Worm (Caenorhabditis elegans) whole organism, late embryonic: ENCODE measurements around the gene srw-71.

Experiments used
- T23F11.4 ChIP-seq: fragments of 200-800 bp; sonication (Bioruptor generic); optimal IDR thresholded peaks from 2 replicates; lab custom pipeline; 2018; ENCODE audit warnings: mild to moderate bottlenecking, missing genetic modification characterization, missing compliant biosample characterization
- ama-1 ChIP-seq: fragments of 150-350 bp; optimal IDR thresholded peaks from 2 replicates; lab custom pipeline; 2014
- ceh-14 ChIP-seq: sonication (generic microtip); optimal IDR thresholded peaks from 2 replicates; lab custom pipeline; 2016; ENCODE audit warnings: missing genotype, missing genetic modification characterization, missing compliant biosample characterization
- ceh-19 ChIP-seq: fragments of 200-800 bp; sonication (Bioruptor generic); optimal IDR thresholded peaks from 2 replicates; lab custom pipeline; 2018; ENCODE audit warnings: mild to moderate bottlenecking, missing genetic modification characterization, missing compliant biosample characterization
- ceh-2 ChIP-seq: sonication (generic microtip); optimal IDR thresholded peaks from 2 replicates; lab custom pipeline; 2016; ENCODE audit warnings: missing genotype, missing genetic modification characterization, missing compliant biosample characterization
- ceh-22 ChIP-seq: sonication (generic microtip); optimal IDR thresholded peaks from 2 replicates; lab custom pipeline; 2017; ENCODE audit warnings: missing biosample characterization, missing genetic modification characterization
- ceh-34 ChIP-seq: sonication (generic microtip); optimal IDR thresholded peaks from 2 replicates; lab custom pipeline; 2016; ENCODE audit warnings: mild to moderate bottlenecking, missing genetic modification characterization, missing compliant biosample characterization
- ceh-45 ChIP-seq: fragments of 200-800 bp; sonication (Bioruptor generic); IDR thresholded peaks from 2 replicates; pipeline ENCODE4 v1.3.6; 2022; ENCODE audit warnings: missing genetic modification reagents, missing genetic modification characterization, missing compliant biosample characterization
- ceh-6 ChIP-seq: fragments of 200-800 bp; sonication (Bioruptor generic); optimal IDR thresholded peaks from 2 replicates; lab custom pipeline; 2018; ENCODE audit warnings: mild to moderate bottlenecking, missing genetic modification characterization, missing compliant biosample characterization
- che-1 ChIP-seq: sonication (generic microtip); optimal IDR thresholded peaks from 2 replicates; lab custom pipeline; 2016; ENCODE audit warnings: mild to moderate bottlenecking, missing genetic modification characterization, missing compliant biosample characterization
- dve-1 ChIP-seq: sonication (generic microtip); optimal IDR thresholded peaks from 2 replicates; lab custom pipeline; 2017; ENCODE audit warnings: antibody characterized with exemption, mild to moderate bottlenecking, missing genetic modification characterization, missing compliant biosample characterization
- eyg-1 ChIP-seq: sonication (generic microtip); optimal IDR thresholded peaks from 2 replicates; lab custom pipeline; 2016; ENCODE audit warnings: missing genotype, missing genetic modification characterization, missing compliant biosample characterization
- gmeb-2 ChIP-seq: sonication (generic microtip); optimal IDR thresholded peaks from 2 replicates; lab custom pipeline; 2016; ENCODE audit warnings: missing genetic modification characterization, inconsistent platforms, missing compliant biosample characterization
- hlh-30 ChIP-seq: sonication (generic microtip); optimal IDR thresholded peaks from 2 replicates; lab custom pipeline; 2017; ENCODE audit warnings: antibody characterized with exemption, missing genetic modification characterization, missing compliant biosample characterization; ENCODE audit not compliant: insufficient read depth
- lim-6 ChIP-seq: sonication (generic microtip); optimal IDR thresholded peaks from 2 replicates; lab custom pipeline; 2016; ENCODE audit warnings: missing genetic modification characterization, missing compliant biosample characterization
- lin-11 ChIP-seq: fragments of 200-800 bp; sonication (Bioruptor generic); optimal IDR thresholded peaks from 2 replicates; lab custom pipeline; 2018; ENCODE audit warnings: mild to moderate bottlenecking, missing genetic modification characterization, missing compliant biosample characterization
- mec-3 ChIP-seq: sonication (generic microtip); optimal IDR thresholded peaks from 2 replicates; lab custom pipeline; 2016; ENCODE audit warnings: borderline replicate concordance, missing genetic modification characterization, missing compliant biosample characterization
- nfya-1 ChIP-seq: sonication (generic microtip); optimal IDR thresholded peaks from 2 replicates; lab custom pipeline; 2017; ENCODE audit warnings: missing genetic modification characterization, mild to moderate bottlenecking, missing compliant biosample characterization, antibody characterized with exemption, moderate library complexity
- nhr-11 ChIP-seq: fragments of 150-350 bp; optimal IDR thresholded peaks from 2 replicates; lab custom pipeline; 2014; ENCODE audit warnings: missing biosample characterization, missing genetic modification characterization
- nhr-232 ChIP-seq: sonication (generic microtip); optimal IDR thresholded peaks from 2 replicates; lab custom pipeline; 2016; ENCODE audit warnings: missing genetic modification characterization, missing compliant biosample characterization
- npax-4 ChIP-seq: sonication (generic microtip); optimal IDR thresholded peaks from 2 replicates; lab custom pipeline; 2016; ENCODE audit warnings: missing genetic modification characterization, missing compliant biosample characterization
- pat-9 ChIP-seq: fragments of 200-800 bp; sonication (Bioruptor generic); optimal IDR thresholded peaks from 2 replicates; lab custom pipeline; 2018; ENCODE audit warnings: mild to moderate bottlenecking, missing genetic modification characterization, moderate library complexity, missing compliant biosample characterization
- pax-1 ChIP-seq: fragments of 150-350 bp; optimal IDR thresholded peaks from 2 replicates; lab custom pipeline; 2014; ENCODE audit warnings: missing biosample characterization, missing genetic modification characterization
- pha-2 ChIP-seq: sonication (generic microtip); optimal IDR thresholded peaks from 2 replicates; lab custom pipeline; 2017; ENCODE audit warnings: mild to moderate bottlenecking, missing genetic modification characterization, missing compliant biosample characterization
- pha-4 ChIP-seq: fragments of 150-350 bp; optimal IDR thresholded peaks from 2 replicates; lab custom pipeline; 2018; ENCODE audit warnings: missing biosample characterization, missing genetic modification reagents, missing genetic modification characterization
- rnt-1 ChIP-seq: sonication (generic microtip); optimal IDR thresholded peaks from 2 replicates; lab custom pipeline; 2016; ENCODE audit warnings: missing genetic modification characterization, missing compliant biosample characterization
- sdc-2 ChIP-seq: sonication (generic microtip); optimal IDR thresholded peaks from 2 replicates; lab custom pipeline; 2016; ENCODE audit warnings: missing genotype, missing genetic modification characterization, missing compliant biosample characterization
- sox-2 ChIP-seq: fragments of 200-800 bp; sonication (Bioruptor generic); IDR thresholded peaks from 2 replicates; pipeline ENCODE4 v1.3.6; 2022; ENCODE audit warnings: missing genetic modification reagents, missing genetic modification characterization, missing compliant biosample characterization
- sox-4 ChIP-seq: sonication (generic microtip); optimal IDR thresholded peaks from 2 replicates; lab custom pipeline; 2017; ENCODE audit warnings: mild to moderate bottlenecking, missing genetic modification characterization, inconsistent platforms, missing compliant biosample characterization
- syd-9 ChIP-seq: sonication (generic microtip); optimal IDR thresholded peaks from 2 replicates; lab custom pipeline; 2016; ENCODE audit warnings: mild to moderate bottlenecking, missing genetic modification characterization, moderate library complexity, missing compliant biosample characterization
- ttx-3 ChIP-seq: sonication (generic microtip); optimal IDR thresholded peaks from 2 replicates; lab custom pipeline; 2016; ENCODE audit warnings: missing genetic modification reagents, missing genetic modification characterization, missing compliant biosample characterization
- unc-3 ChIP-seq, 2 experiments: fragments of 200-800 bp in 1 of 2; sonication (Bioruptor generic) in 1 of 2; sonication (generic microtip) in 1 of 2; conservative IDR thresholded peaks in 1 of 2; optimal IDR thresholded peaks in 1 of 2; 2 replicates each; pipeline versions ENCODE4 v1.3.6 to Lab custom; 2016 to 2022; ENCODE audit warnings: missing compliant biosample characterization in 2 of 2, missing genetic modification characterization in 2 of 2, missing genetic modification reagents in 1 of 2
- unc-55 ChIP-seq: sonication (generic microtip); optimal IDR thresholded peaks from 2 replicates; lab custom pipeline; 2017; ENCODE audit warnings: missing biosample characterization, missing genetic modification reagents, missing genetic modification characterization
- ztf-16 ChIP-seq: sonication (generic microtip); optimal IDR thresholded peaks from 2 replicates; lab custom pipeline; 2017; ENCODE audit warnings: missing genetic modification characterization, missing compliant biosample characterization

Gene srw-71

DNA sequence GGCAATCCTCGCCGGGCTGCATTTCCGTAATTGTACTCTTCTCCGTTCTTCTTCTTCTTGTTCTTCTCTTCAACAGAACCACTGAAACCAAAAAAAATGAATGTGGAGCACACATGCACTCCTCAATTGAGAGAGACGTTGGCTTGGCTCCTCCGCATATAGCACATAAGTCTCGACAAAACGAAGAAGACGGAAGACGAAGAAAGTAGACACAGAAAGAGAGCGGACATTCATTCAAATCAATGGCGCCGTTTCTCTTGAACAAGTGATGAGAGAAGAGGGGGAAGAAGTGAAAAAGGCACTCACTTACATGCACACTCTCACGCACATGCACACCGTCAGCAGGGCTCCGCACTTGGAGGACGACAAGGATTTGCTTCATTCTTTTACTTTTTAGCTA, 6.6 kb upstream of the srw-71 start, which contains the start of gene F25E5.9:
F25E5.9 (minus strand) TSS at position 382 of the 400 bp plus-strand sequence.
- TF ChIP-seq ttx-3 (tag; lab: Kevin White, UChicago) (no peak), nhr-11 (tag; lab: Kevin White, UChicago) (no peak), T23F11.4 (no peak), mec-3 (no peak), ceh-45 (no peak), nfya-1 (tag; lab: Kevin White, UChicago) (no peak), ceh-34 (tag; lab: Kevin White, UChicago) (no peak), sox-4 (tag; lab: Kevin White, UChicago) (no peak), dve-1 (tag; lab: Kevin White, UChicago) (no peak), ceh-14 (tag; lab: Kevin White, UChicago) (no peak), nhr-232 (tag; lab: Kevin White, UChicago) (no peak), npax-4 (tag; lab: Kevin White, UChicago) (no peak), pha-2 (tag; lab: Kevin White, UChicago) (no peak)

DNA sequence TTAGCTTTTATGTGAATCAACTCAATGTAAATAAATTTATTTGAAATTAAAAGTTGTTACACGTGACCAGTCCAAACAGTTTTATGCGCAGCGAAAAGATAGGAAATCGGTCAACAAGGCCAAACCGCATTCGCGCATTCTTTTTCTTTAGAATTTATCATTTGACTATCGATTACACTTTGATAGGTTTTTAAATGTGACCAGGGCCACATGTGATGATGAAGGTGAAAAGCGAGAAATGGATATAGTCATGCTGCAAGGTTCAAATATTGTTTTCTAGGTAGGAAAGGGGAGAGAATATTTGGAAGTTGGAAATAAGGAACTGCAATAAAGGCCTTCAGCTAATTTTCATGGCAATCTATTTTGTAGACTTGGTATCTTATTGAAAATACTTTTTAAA, 6.0 kb upstream of the srw-71 start:
- no peak for TF ChIP-seq ceh-19 (GFP tag; lab: Kevin White, UChicago)
- no peak for TF ChIP-seq ama-1 (lab: Kevin White, UChicago)

DNA sequence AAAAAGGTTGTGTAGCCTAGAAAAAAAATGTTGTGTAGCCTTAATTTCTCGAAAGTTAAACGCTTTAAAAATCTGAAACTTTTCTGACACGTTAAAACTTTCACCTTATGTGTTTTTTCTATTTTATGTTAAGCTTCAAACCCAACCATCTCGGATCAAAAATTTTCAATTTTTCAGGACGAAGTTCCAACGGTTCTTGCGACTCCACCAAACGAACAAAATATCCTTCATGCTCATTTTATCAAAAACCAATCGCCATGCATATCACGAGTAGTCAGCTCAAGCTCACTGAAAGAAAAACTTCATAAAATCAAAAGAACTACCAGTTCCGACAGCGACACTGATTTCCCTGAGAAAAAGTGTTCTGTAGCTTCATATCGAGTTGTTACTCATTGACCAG, 5.6 kb upstream of the srw-71 start:
- no peak for TF ChIP-seq che-1 (tag; lab: Kevin White, UChicago)
- TF ChIP-seq syd-9 (tag; lab: Kevin White, UChicago), result no peak

DNA sequence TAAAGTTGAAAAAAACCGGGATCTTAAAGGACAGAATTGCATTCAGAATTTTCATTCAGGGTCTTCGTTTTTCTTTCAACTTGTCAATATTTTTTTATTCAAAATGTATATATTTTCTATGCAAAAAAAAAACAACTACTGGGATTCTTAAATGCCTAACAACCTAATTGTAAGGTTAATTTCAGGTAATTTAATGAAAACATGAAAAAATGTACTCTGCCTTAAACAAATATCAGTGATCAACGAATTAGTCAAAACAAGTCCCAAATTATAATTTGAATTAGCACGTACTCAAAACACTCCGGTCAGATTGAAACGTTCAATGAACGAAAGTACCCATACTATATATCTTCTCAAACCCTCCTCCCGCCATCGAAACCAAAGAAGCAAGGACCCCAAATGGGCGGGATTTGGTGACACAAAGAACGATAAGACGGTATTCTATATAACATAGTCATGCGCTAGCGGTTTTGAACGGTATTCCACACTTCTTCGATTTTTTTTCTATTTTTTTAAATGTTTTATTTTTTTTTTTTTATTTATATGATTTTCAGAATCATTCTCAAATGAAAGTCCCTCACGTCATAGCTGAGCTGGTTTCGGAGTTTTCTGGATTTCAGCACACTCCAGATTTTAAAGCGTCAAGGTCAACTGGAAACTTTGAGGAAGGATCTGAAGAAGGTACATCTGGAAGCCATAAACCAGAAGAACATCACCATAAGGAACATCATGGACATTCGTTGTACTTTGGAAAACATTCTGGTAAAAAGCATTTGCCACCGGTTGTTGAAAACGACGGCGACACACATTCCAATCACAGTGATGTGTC, 4.7 kb upstream of the srw-71 start, which contains the start of the genes ddo-2 and F25E5.8:
ddo-2 (minus strand) TSS at position 330 of the 829 bp plus-strand sequence.
F25E5.8 (plus strand) TSS at position 555 of the 829 bp plus-strand sequence.
- TF ChIP-seq eyg-1 (no peak), lin-11 (no peak), unc-3 (GFP tag; conservative IDR thresholded peaks at IDR 0.05; lab: Robert Waterston, UW) (no peak), unc-3 (tag; optimal IDR thresholded peaks at IDR 0.05; lab: Kevin White, UChicago) (no peak), lim-6 (tag; lab: Kevin White, UChicago) (no peak)

DNA sequence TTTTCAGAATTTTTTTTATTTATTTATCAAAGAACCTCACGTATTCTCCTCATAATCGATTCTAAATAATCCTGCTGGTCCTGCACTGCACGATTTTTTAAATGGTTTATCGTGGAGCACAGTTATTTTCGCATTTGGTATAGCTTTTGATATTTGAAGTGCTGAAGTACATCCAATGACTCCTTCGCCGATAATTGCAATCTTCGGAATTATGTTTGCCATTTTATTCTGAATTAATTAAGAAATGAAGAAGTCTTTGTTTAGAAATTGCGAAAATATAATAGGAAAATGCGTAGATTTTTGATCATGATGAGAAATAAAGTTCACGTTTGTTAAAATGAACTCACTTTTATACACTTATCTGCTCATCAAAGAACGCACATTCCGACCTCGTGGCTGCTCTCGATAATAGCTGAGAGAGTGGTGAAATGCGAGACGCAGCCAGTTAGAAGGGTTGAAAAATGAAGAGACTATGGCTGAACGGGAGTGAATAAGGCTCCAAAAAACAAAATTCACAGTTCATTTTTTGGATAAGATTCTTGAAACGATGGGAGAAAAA, 4.0 kb upstream of the srw-71 start:
- TF ChIP-seq ceh-6 (GFP tag; lab: Kevin White, UChicago), result no peak
- no peak for TF ChIP-seq ceh-22 (tag; lab: Kevin White, UChicago)
- peak; percentile 19 for TF ChIP-seq unc-55 (GFP tag; lab: Kevin White, UChicago)
- no peak for TF ChIP-seq pat-9 (tag; lab: Kevin White, UChicago)
- TF ChIP-seq, all 69 proteins: peak for 1

- TF ChIP-seq ztf-16 (no peak), rnt-1 (no peak), lin-11 (no peak), nhr-11 (tag; lab: Kevin White, UChicago) (no peak), unc-3 (GFP tag; conservative IDR thresholded peaks at IDR 0.05; lab: Robert Waterston, UW) (no peak), unc-3 (tag; optimal IDR thresholded peaks at IDR 0.05; lab: Kevin White, UChicago) (no peak), ceh-14 (tag; lab: Kevin White, UChicago) (no peak), hlh-30 (tag; lab: Kevin White, UChicago) (no peak), gmeb-2 (tag; lab: Kevin White, UChicago) (no peak), pha-4 (tag; lab: Kevin White, UChicago) (no peak), sdc-2 (tag; lab: Kevin White, UChicago) (no peak), pax-1 (no peak), sox-2 (no peak), ceh-2 (tag; lab: Kevin White, UChicago) (no peak), ceh-45 (no peak)
These were observed 1.7 kb upstream of the srw-71 start for ce11 chrV:7432441-7433146.
